Fruit fly (Drosophila melanogaster): ENCODE data around the gene CG13950.
A peak's percentile ranks its signal among the peaks of the same experiment; 100 is the strongest.

DNA sequence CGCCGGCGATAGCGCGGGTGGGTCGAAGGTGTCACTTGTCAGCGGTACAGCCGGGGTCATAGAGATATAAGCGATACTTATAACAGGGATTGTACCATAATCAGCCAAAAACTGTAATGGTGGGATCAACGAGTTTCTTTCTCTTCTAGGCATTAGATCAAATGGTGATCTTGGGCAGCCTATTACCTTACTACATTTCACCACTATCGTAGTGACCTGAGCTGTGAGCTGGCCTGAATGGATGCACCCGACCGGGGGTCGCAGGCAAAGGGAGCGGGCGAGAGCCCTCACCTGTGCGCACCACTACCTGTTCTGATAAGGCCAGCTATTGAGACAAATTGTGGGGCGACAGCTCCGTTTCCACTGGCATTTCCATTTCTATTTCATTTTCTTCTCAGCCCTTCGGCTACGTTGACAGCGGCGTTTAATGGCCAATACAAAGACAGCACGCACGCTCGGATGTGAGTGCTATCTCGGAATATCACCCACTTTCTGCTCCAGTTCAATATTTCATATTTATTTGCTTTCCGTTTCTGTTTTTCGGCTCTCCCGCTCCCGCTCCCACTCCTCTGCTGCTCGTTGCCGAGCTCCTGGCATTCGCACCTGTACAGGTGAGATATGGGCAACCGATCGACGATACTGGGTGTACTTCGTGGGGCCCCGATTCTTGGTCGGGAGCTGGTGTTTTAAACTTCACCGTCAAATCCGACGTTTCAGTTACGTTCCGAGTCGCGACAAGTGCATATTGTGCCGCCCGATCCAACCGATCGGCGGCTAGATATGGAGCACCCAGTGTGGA, 3.1 kb upstream of the CG13950 start:
- TF ChIP-seq pan (optimal IDR thresholded peaks at IDR 0.05) (no peak), pan (GFP tag; optimal IDR thresholded peaks at IDR 0.05 in 1 of 2, IDR thresholded peaks at IDR 0.05 in 1 of 2) (peak in 1 of 2 experiments; percentile 84), fu2 (GFP tag; optimal IDR thresholded peaks at IDR 0.05) (peak; percentile 22), vnd (GFP tag; IDR thresholded peaks at IDR 0.05; ENCODE audit: partially characterized antibody) (no peak), Meics (GFP tag; optimal IDR thresholded peaks at IDR 0.05) (peak; percentile 68), CG7928 (GFP tag; optimal IDR thresholded peaks at IDR 0.05) (no peak), unpg (GFP tag; optimal IDR thresholded peaks at IDR 0.05) (peak; percentile 80)

Measured in whole organism, embryonic.